Fruit fly (Drosophila melanogaster): ENCODE results near the gene Atac3.

- TF ChIP-seq Asciz (GFP tag; optimal IDR thresholded peaks at IDR 0.05): no peak
- no peak for TF ChIP-seq CG10979 (tag; optimal IDR thresholded peaks at IDR 0.05)
- TF ChIP-seq Dref (GFP tag; IDR thresholded peaks at IDR 0.05): no peak
- TF ChIP-seq corto (GFP tag; optimal IDR thresholded peaks at IDR 0.05): no peak
- no peak for TF ChIP-seq ara (GFP tag; IDR thresholded peaks at IDR 0.05)
- no peak for TF ChIP-seq bbx (GFP tag; IDR thresholded peaks at IDR 0.05; ENCODE audit: partially characterized antibody)
- TF ChIP-seq Lpt (GFP tag; optimal IDR thresholded peaks at IDR 0.05): no peak
Observed at dm6 chr3L:349751-350150, 22.0 kb upstream of the Atac3 start.
